Worm (Caenorhabditis elegans) whole organism, mixed stage, embryonic: ENCODE measurements around the gene C28G1.10.

ENCODE experiments used
- M03D4.4 ChIP-seq: sonication (generic microtip); optimal IDR thresholded peaks from 2 replicates; lab custom pipeline; 2017; ENCODE audit warnings: mild to moderate bottlenecking, missing genetic modification characterization, missing compliant biosample characterization
- bed-3 ChIP-seq: fragments of 200-800 bp; sonication (Bioruptor generic); optimal IDR thresholded peaks from 3 replicates; lab custom pipeline; 2018; ENCODE audit warnings: mild to moderate bottlenecking, missing genetic modification characterization, moderate library complexity, missing compliant biosample characterization
- blmp-1 ChIP-seq: fragments of 150-350 bp; optimal IDR thresholded peaks from 2 replicates; lab custom pipeline; 2014; ENCODE audit warnings: missing biosample characterization, missing genetic modification characterization
- ceh-39 ChIP-seq: fragments of 150-350 bp; optimal IDR thresholded peaks from 2 replicates; lab custom pipeline; 2014; ENCODE audit warnings: missing biosample characterization, missing genetic modification characterization
- ceh-83 ChIP-seq: fragments of 200-800 bp; sonication (Bioruptor generic); optimal IDR thresholded peaks from 2 replicates; lab custom pipeline; 2018; ENCODE audit warnings: mild to moderate bottlenecking, missing genetic modification characterization, missing compliant biosample characterization
- ces-1 ChIP-seq: fragments of 150-350 bp; optimal IDR thresholded peaks from 2 replicates; lab custom pipeline; 2014; ENCODE audit warnings: missing biosample characterization, missing genetic modification reagents, missing genetic modification characterization
- cnd-1 ChIP-seq: fragments of 200-800 bp; sonication (Bioruptor generic); optimal IDR thresholded peaks from 2 replicates; lab custom pipeline; 2018; ENCODE audit warnings: mild to moderate bottlenecking, missing genetic modification characterization, missing compliant biosample characterization
- drap-1 ChIP-seq: fragments of 200-800 bp; sonication (Bioruptor generic); optimal IDR thresholded peaks from 3 replicates; lab custom pipeline; 2018; ENCODE audit warnings: mild to moderate bottlenecking, missing genetic modification characterization, missing compliant biosample characterization
- elt-1 ChIP-seq: sonication (generic microtip); optimal IDR thresholded peaks from 2 replicates; lab custom pipeline; 2017; ENCODE audit warnings: missing genetic modification characterization, mild to moderate bottlenecking, missing compliant biosample characterization, antibody characterized with exemption, moderate library complexity, borderline replicate concordance; ENCODE audit not compliant: insufficient read depth
- elt-3 ChIP-seq: fragments of 150-350 bp; optimal IDR thresholded peaks from 2 replicates; lab custom pipeline; 2014; ENCODE audit warnings: missing biosample characterization, missing genetic modification characterization
- flh-1 ChIP-seq: fragments of 200-800 bp; sonication (Bioruptor generic); optimal IDR thresholded peaks from 2 replicates; lab custom pipeline; 2018; ENCODE audit warnings: mild to moderate bottlenecking, missing genetic modification characterization, moderate library complexity, missing compliant biosample characterization
- ham-2 ChIP-seq: fragments of 200-800 bp; sonication (Bioruptor generic); optimal IDR thresholded peaks from 2 replicates; lab custom pipeline; 2018; ENCODE audit warnings: mild to moderate bottlenecking, missing genetic modification characterization, missing compliant biosample characterization
- hlh-1 ChIP-seq: fragments of 150-350 bp; optimal IDR thresholded peaks from 2 replicates; lab custom pipeline; 2014; ENCODE audit warnings: missing biosample characterization, missing genetic modification reagents, missing genetic modification characterization
- lin-13 ChIP-seq: fragments of 150-350 bp; optimal IDR thresholded peaks from 2 replicates; lab custom pipeline; 2014; ENCODE audit warnings: missing biosample characterization, missing genetic modification characterization
- lin-32 ChIP-seq: fragments of 200-800 bp; sonication (Bioruptor generic); optimal IDR thresholded peaks from 2 replicates; lab custom pipeline; 2018; ENCODE audit warnings: mild to moderate bottlenecking, missing genetic modification characterization, missing compliant biosample characterization
- lsy-2 ChIP-seq: fragments of 150-350 bp; optimal IDR thresholded peaks from 2 replicates; lab custom pipeline; 2014; ENCODE audit warnings: missing biosample characterization, missing genetic modification characterization
- mab-5 ChIP-seq: fragments of 150-350 bp; optimal IDR thresholded peaks from 2 replicates; lab custom pipeline; 2014; ENCODE audit warnings: missing biosample characterization, missing genetic modification characterization
- mep-1 ChIP-seq: fragments of 150-350 bp; optimal IDR thresholded peaks from 2 replicates; lab custom pipeline; 2017; ENCODE audit warnings: missing biosample characterization, missing genetic modification reagents, missing genetic modification characterization, inconsistent platforms
- mls-2 ChIP-seq: sonication (generic microtip); optimal IDR thresholded peaks from 2 replicates; lab custom pipeline; 2016; ENCODE audit warnings: mild to moderate bottlenecking, missing genetic modification characterization, moderate library complexity, missing compliant biosample characterization
- nhr-12 ChIP-seq: fragments of 150-350 bp; optimal IDR thresholded peaks from 2 replicates; lab custom pipeline; 2014; ENCODE audit warnings: missing biosample characterization, missing genetic modification characterization
- nhr-2 ChIP-seq: fragments of 150-350 bp; optimal IDR thresholded peaks from 2 replicates; lab custom pipeline; 2014; ENCODE audit warnings: missing biosample characterization, missing genetic modification characterization
- nhr-237 ChIP-seq: fragments of 150-350 bp; optimal IDR thresholded peaks from 2 replicates; lab custom pipeline; 2014; ENCODE audit warnings: missing biosample characterization, missing genetic modification characterization
- nhr-76 ChIP-seq: sonication (generic microtip); optimal IDR thresholded peaks from 2 replicates; lab custom pipeline; 2017; ENCODE audit warnings: missing biosample characterization, missing genetic modification characterization
- pha-4 ChIP-seq: fragments of 150-350 bp; optimal IDR thresholded peaks from 2 replicates; lab custom pipeline; 2018; ENCODE audit warnings: missing biosample characterization, missing genetic modification reagents, missing genetic modification characterization
- sem-2 ChIP-seq: fragments of 200-800 bp; sonication (Bioruptor generic); optimal IDR thresholded peaks from 2 replicates; lab custom pipeline; 2018; ENCODE audit warnings: mild to moderate bottlenecking, missing genetic modification characterization, missing compliant biosample characterization
- sptf-1 ChIP-seq: sonication (generic microtip); optimal IDR thresholded peaks from 2 replicates; lab custom pipeline; 2017; ENCODE audit warnings: mild to moderate bottlenecking, missing genetic modification characterization, moderate library complexity, missing compliant biosample characterization
- unc-120 ChIP-seq: sonication (generic microtip); optimal IDR thresholded peaks from 2 replicates; lab custom pipeline; 2017; ENCODE audit warnings: missing genetic modification characterization, missing compliant biosample characterization; ENCODE audit not compliant: poor library complexity, severe bottlenecking
- unc-39 ChIP-seq: fragments of 150-350 bp; optimal IDR thresholded peaks from 2 replicates; lab custom pipeline; 2014; ENCODE audit warnings: missing biosample characterization, missing genetic modification characterization
- ztf-11 ChIP-seq: fragments of 150-350 bp; optimal IDR thresholded peaks from 2 replicates; lab custom pipeline; 2014; ENCODE audit warnings: missing biosample characterization, missing genetic modification characterization

C28G1.10 gene

DNA sequence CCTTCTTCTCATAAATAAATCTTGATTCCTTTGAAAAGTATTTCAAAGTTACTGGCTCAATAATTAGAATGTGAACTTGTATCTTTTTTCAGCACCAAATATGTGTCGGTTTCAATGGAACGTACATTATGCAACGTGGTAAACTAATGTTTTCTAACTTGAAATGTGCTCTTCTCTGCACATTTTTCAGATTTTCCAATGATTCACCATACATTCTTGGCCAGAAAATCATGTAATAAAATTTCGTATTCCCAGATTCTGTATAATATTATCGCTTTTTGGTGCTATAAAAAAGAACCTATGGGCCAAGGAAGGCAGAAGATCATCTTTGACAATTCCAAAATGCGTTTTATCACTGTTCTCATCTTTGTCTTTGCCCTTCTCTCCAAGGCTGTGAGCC, 14.0 kb downstream of the C28G1.10 start, which contains the start of gene C06E2.9:
TSS of gene C06E2.9 (plus strand) at position 301 of the 400 bp plus-strand sequence.
- no peak for TF ChIP-seq flh-1 (GFP tag; lab: Kevin White, UChicago)
- TF ChIP-seq lsy-2, result no peak
- no peak for TF ChIP-seq nhr-76
- TF ChIP-seq blmp-1, result no peak
- no peak for TF ChIP-seq ceh-83 (GFP tag; lab: Kevin White, UChicago)
- TF ChIP-seq hlh-1 (tag; lab: Kevin White, UChicago), result no peak
- TF ChIP-seq pha-4 (tag; lab: Kevin White, UChicago), result no peak
- no peak for TF ChIP-seq elt-3 (tag; lab: Kevin White, UChicago)
- TF ChIP-seq nhr-2 (tag; lab: Kevin White, UChicago), result no peak
- TF ChIP-seq, all 35 proteins: peak for 0

DNA sequence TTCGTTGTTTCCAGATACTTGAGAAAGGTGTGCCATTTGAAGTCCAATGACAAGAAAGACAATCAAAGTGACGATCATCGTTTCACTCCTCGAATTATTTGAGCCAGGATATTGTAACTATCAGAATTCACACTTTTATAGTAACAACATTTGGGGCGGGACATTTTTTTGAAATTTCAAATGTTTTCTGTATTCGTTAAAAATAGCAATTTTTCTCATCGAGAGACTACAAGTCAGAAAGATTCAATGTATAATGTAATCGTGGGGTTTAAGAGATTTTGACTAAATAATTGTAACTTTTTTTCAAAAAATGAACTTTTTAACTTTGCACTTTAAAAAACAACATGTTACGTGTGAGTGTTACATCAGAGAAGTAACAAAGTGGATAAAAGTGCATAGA, 19.6 kb downstream of the C28G1.10 start, which contains the start of gene ins-9:
TSS of gene ins-9 (minus strand) at position 101 of the 400 bp plus-strand sequence.
- TF ChIP-seq M03D4.4 (tag; lab: Kevin White, UChicago) (no peak), ztf-11 (tag; lab: Kevin White, UChicago) (no peak), sem-2 (GFP tag; lab: Kevin White, UChicago) (no peak), elt-1 (tag; lab: Kevin White, UChicago) (no peak), lin-32 (GFP tag; lab: Kevin White, UChicago) (no peak), pha-4 (tag; lab: Kevin White, UChicago) (no peak), nhr-2 (tag; lab: Kevin White, UChicago) (no peak), mep-1 (tag; lab: Kevin White, UChicago) (no peak), ceh-39 (no peak), hlh-1 (tag; lab: Kevin White, UChicago) (no peak), unc-120 (no peak), elt-3 (tag; lab: Kevin White, UChicago) (no peak), nhr-237 (tag; lab: Kevin White, UChicago) (no peak), ceh-83 (GFP tag; lab: Kevin White, UChicago) (no peak), sptf-1 (tag; lab: Kevin White, UChicago) (no peak)
- TF ChIP-seq, all 35 proteins: peak for 0

DNA sequence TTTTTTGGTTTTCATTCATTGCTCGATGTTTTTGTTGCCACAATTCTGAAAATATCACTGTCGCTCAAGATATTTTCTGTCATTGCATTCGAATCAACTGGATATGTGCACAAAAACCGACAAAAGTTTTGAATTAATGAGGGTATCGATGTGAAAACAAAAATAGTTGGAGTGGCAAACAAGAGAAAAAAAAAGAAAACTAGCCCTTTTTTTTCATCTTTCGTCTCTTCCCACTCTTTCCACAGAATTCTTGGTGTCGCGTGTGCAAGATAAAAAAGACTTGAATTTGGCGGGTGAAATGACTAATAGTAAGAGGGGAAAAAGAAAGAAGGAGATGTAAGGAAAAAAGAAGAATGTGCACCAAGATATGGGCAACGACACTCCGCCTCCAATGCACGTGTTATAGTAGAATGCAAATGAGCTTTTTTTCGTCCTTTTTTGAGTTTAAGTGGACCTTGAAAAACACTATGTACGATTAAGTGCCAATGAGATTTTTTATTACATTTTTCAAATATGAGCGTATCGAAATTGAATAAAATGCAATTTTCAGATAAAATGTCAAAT, 22.3 kb downstream of the C28G1.10 start, which contains the start of the genes ubc-22 and ubc-21:
TSS of gene ubc-22 (minus strand) at position 51 of the 564 bp plus-strand sequence.
TSS of gene ubc-21 (plus strand) at position 514 of the 564 bp plus-strand sequence.
- no peak for TF ChIP-seq nhr-76
- no peak for TF ChIP-seq M03D4.4 (tag; lab: Kevin White, UChicago)
- TF ChIP-seq pha-4 (tag; lab: Kevin White, UChicago), result no peak
- TF ChIP-seq nhr-12 (tag; lab: Kevin White, UChicago), result no peak
- TF ChIP-seq elt-3 (tag; lab: Kevin White, UChicago), result no peak
- TF ChIP-seq, all 35 proteins: peak for 0

DNA sequence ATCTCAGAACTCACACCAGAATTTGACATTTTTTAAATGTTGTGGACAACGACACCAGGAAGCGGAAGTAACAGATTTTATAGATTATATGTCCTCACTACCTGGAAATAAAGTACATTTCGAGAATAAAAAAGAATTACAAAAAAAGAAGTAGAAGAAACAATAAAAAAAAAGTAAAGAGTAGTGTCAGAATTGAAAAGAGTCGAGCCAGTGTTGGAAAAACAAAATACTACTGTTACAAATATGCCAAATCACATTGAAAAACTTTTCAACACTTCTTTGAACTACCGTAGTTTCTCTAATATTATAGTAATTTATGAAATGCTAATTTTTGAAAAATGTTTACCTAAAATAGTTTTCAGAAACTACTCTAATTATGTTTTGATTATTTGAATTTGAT, 27.8 kb downstream of the C28G1.10 start, which contains the start of gene C06E2.1:
TSS of gene C06E2.1 (minus strand) at position 101 of the 400 bp plus-strand sequence.
- TF ChIP-seq elt-3 (tag; lab: Kevin White, UChicago) (no peak), lin-32 (GFP tag; lab: Kevin White, UChicago) (no peak), cnd-1 (tag; lab: Kevin White, UChicago) (no peak), sptf-1 (tag; lab: Kevin White, UChicago) (no peak), lin-13 (tag; lab: Kevin White, UChicago) (no peak), ces-1 (no peak), mls-2 (no peak), bed-3 (GFP tag; lab: Kevin White, UChicago) (no peak), nhr-2 (tag; lab: Kevin White, UChicago) (no peak), pha-4 (tag; lab: Kevin White, UChicago) (no peak), mab-5 (tag; lab: Kevin White, UChicago) (no peak), unc-39 (no peak), flh-1 (GFP tag; lab: Kevin White, UChicago) (no peak), drap-1 (GFP tag; lab: Kevin White, UChicago) (no peak)

ce11 chrX:8875867-8876266, 28.9 kb downstream of the C28G1.10 start:
- TF ChIP-seq elt-3 (tag; lab: Kevin White, UChicago) (no peak), ham-2 (GFP tag; lab: Kevin White, UChicago) (no peak)
